Worm (Caenorhabditis elegans) whole organism, L2 larva: ENCODE measurements around the gene F54F7.2.

Experiments used
- C34F6.9 ChIP-seq: fragments of 150-350 bp; optimal IDR thresholded peaks from 2 replicates; lab custom pipeline; 2014; ENCODE audit warnings: missing biosample characterization, missing genetic modification characterization
- F13H6.1 ChIP-seq: sonication (generic microtip); optimal IDR thresholded peaks from 2 replicates; lab custom pipeline; 2016; ENCODE audit warnings: missing genetic modification characterization, missing compliant biosample characterization
- R02D3.7 ChIP-seq: fragments of 150-350 bp; optimal IDR thresholded peaks from 2 replicates; lab custom pipeline; 2014; ENCODE audit warnings: missing biosample characterization, missing genetic modification characterization
- Y55F3AM.14 ChIP-seq: fragments of 200-800 bp; sonication (Bioruptor generic); optimal IDR thresholded peaks from 2 replicates; lab custom pipeline; 2018; ENCODE audit warnings: mild to moderate bottlenecking, missing genetic modification characterization, missing compliant biosample characterization
- ZK546.5 ChIP-seq: sonication (generic microtip); optimal IDR thresholded peaks from 2 replicates; lab custom pipeline; 2017; ENCODE audit warnings: missing biosample characterization, missing genetic modification characterization
- alr-1 ChIP-seq: fragments of 150-350 bp; optimal IDR thresholded peaks from 2 replicates; lab custom pipeline; 2014; ENCODE audit warnings: missing biosample characterization, missing genetic modification characterization
- aly-2 ChIP-seq: fragments of 150-350 bp; optimal IDR thresholded peaks from 2 replicates; lab custom pipeline; 2014; ENCODE audit warnings: missing biosample characterization, missing genetic modification characterization
- ama-1 ChIP-seq: fragments of 150-350 bp; optimal IDR thresholded peaks from 2 replicates; lab custom pipeline; 2018; ENCODE audit warnings: inconsistent platforms
- blmp-1 ChIP-seq: sonication (generic microtip); optimal IDR thresholded peaks from 2 replicates; lab custom pipeline; 2017; ENCODE audit warnings: missing genetic modification characterization, mild to moderate bottlenecking, missing compliant biosample characterization, antibody characterized with exemption, moderate library complexity; ENCODE audit not compliant: insufficient read depth
- ceh-16 ChIP-seq: fragments of 150-350 bp; optimal IDR thresholded peaks from 2 replicates; lab custom pipeline; 2014; ENCODE audit warnings: missing biosample characterization, missing genetic modification characterization
- ceh-82 ChIP-seq: fragments of 150-350 bp; optimal IDR thresholded peaks from 2 replicates; lab custom pipeline; 2014; ENCODE audit warnings: missing biosample characterization, missing genetic modification characterization
- crh-2 ChIP-seq: sonication (generic microtip); optimal IDR thresholded peaks from 2 replicates; lab custom pipeline; 2017; ENCODE audit warnings: missing biosample characterization, missing genetic modification characterization
- dmd-4 ChIP-seq: sonication (generic microtip); optimal IDR thresholded peaks from 2 replicates; lab custom pipeline; 2017; ENCODE audit warnings: missing biosample characterization, missing genetic modification characterization
- egl-27 ChIP-seq: sonication (generic microtip); optimal IDR thresholded peaks from 3 replicates; lab custom pipeline; 2017; ENCODE audit warnings: missing biosample characterization, missing genetic modification reagents, missing genetic modification characterization
- elt-1 ChIP-seq: fragments of 150-350 bp; optimal IDR thresholded peaks from 2 replicates; lab custom pipeline; 2014; ENCODE audit warnings: missing biosample characterization, missing genetic modification characterization
- elt-3 ChIP-seq: sonication (generic microtip); optimal IDR thresholded peaks from 2 replicates; lab custom pipeline; 2017; ENCODE audit warnings: missing biosample characterization, missing genetic modification characterization
- fos-1 ChIP-seq: fragments of 150-350 bp; optimal IDR thresholded peaks from 2 replicates; lab custom pipeline; 2014; ENCODE audit warnings: missing biosample characterization, missing genetic modification characterization
- gmeb-1 ChIP-seq: fragments of 150-350 bp; optimal IDR thresholded peaks from 2 replicates; lab custom pipeline; 2014; ENCODE audit warnings: missing biosample characterization, missing genetic modification characterization
- lin-11 ChIP-seq: fragments of 150-350 bp; sonication (generic microtip); optimal IDR thresholded peaks from 2 replicates; lab custom pipeline; 2014; ENCODE audit warnings: missing biosample characterization, missing genetic modification characterization, inconsistent platforms, mixed read lengths
- lin-13 ChIP-seq: fragments of 150-350 bp; optimal IDR thresholded peaks from 2 replicates; lab custom pipeline; 2014; ENCODE audit warnings: missing biosample characterization, missing genetic modification reagents, missing genetic modification characterization
- lin-39 ChIP-seq: fragments of 150-350 bp; optimal IDR thresholded peaks from 2 replicates; lab custom pipeline; 2014; ENCODE audit warnings: missing biosample characterization, missing genetic modification reagents, missing genetic modification characterization
- lsy-2 ChIP-seq, 2 experiments: fragments of 150-350 bp in 1 of 2; sonication (generic microtip) in 1 of 2; optimal IDR thresholded peaks; 2 replicates each; lab custom pipeline; 2014 to 2017; ENCODE audit warnings: missing biosample characterization in 2 of 2, missing genetic modification characterization in 2 of 2
- mab-5 ChIP-seq: fragments of 150-350 bp; optimal IDR thresholded peaks from 2 replicates; lab custom pipeline; 2014; ENCODE audit warnings: missing biosample characterization, missing genetic modification characterization
- mbf-1 ChIP-seq: sonication (generic microtip); optimal IDR thresholded peaks from 2 replicates; lab custom pipeline; 2017; ENCODE audit warnings: missing biosample characterization, missing genetic modification characterization
- mdl-1 ChIP-seq, 2 experiments: fragments of 150-350 bp in 1 of 2; sonication (generic microtip) in 1 of 2; optimal IDR thresholded peaks; 2 replicates each; lab custom pipeline; 2017; ENCODE audit warnings: missing biosample characterization in 2 of 2, missing genetic modification characterization in 2 of 2
- nhr-10 ChIP-seq: sonication (generic microtip); optimal IDR thresholded peaks from 2 replicates; lab custom pipeline; 2017; ENCODE audit warnings: missing biosample characterization, missing genetic modification characterization
- nhr-11 ChIP-seq: fragments of 150-350 bp; optimal IDR thresholded peaks from 2 replicates; lab custom pipeline; 2014; ENCODE audit warnings: missing biosample characterization, missing genetic modification characterization
- nhr-12 ChIP-seq: fragments of 150-350 bp; optimal IDR thresholded peaks from 2 replicates; lab custom pipeline; 2014; ENCODE audit warnings: missing biosample characterization, missing genetic modification characterization
- nhr-129 ChIP-seq: fragments of 150-350 bp; optimal IDR thresholded peaks from 2 replicates; lab custom pipeline; 2014; ENCODE audit warnings: missing biosample characterization, missing genetic modification characterization
- nhr-21 ChIP-seq: fragments of 150-350 bp; optimal IDR thresholded peaks from 2 replicates; lab custom pipeline; 2014; ENCODE audit warnings: missing biosample characterization, missing genetic modification characterization
- nhr-23 ChIP-seq: fragments of 150-350 bp; optimal IDR thresholded peaks from 2 replicates; lab custom pipeline; 2014; ENCODE audit warnings: missing biosample characterization, missing genetic modification reagents, missing genetic modification characterization
- nhr-237 ChIP-seq: fragments of 150-350 bp; optimal IDR thresholded peaks from 2 replicates; lab custom pipeline; 2014; ENCODE audit warnings: missing biosample characterization, missing genetic modification characterization
- nhr-25 ChIP-seq: fragments of 150-350 bp; sonication (generic microtip); optimal IDR thresholded peaks from 3 replicates; lab custom pipeline; 2014; ENCODE audit warnings: missing biosample characterization, missing genetic modification characterization
- nhr-6 ChIP-seq: fragments of 150-350 bp; optimal IDR thresholded peaks from 2 replicates; lab custom pipeline; 2014; ENCODE audit warnings: missing biosample characterization, missing genetic modification characterization
- nhr-77 ChIP-seq: fragments of 150-350 bp; optimal IDR thresholded peaks from 2 replicates; lab custom pipeline; 2014; ENCODE audit warnings: missing biosample characterization, missing genetic modification characterization
- peb-1 ChIP-seq: fragments of 150-350 bp; optimal IDR thresholded peaks from 2 replicates; lab custom pipeline; 2014; ENCODE audit warnings: missing biosample characterization, missing genetic modification characterization
- sem-4 ChIP-seq: fragments of 150-350 bp; optimal IDR thresholded peaks from 2 replicates; lab custom pipeline; 2014; ENCODE audit warnings: missing biosample characterization, missing genetic modification reagents, missing genetic modification characterization
- skn-1 ChIP-seq: sonication (generic microtip); optimal IDR thresholded peaks from 2 replicates; lab custom pipeline; 2017; ENCODE audit warnings: missing biosample characterization, missing genetic modification characterization
- sma-3 ChIP-seq: sonication (generic microtip); optimal IDR thresholded peaks from 2 replicates; lab custom pipeline; 2016; ENCODE audit warnings: missing genetic modification reagents, missing genetic modification characterization, missing compliant biosample characterization
- sma-9 ChIP-seq, 2 experiments: fragments of 150-350 bp in 1 of 2; sonication (generic microtip) in 1 of 2; optimal IDR thresholded peaks; 2 replicates each; lab custom pipeline; 2014 to 2016; ENCODE audit warnings: missing genetic modification characterization in 2 of 2, mild to moderate bottlenecking in 1 of 2, missing biosample characterization in 1 of 2, missing compliant biosample characterization in 1 of 2, missing genetic modification reagents in 1 of 2, moderate library complexity in 1 of 2
- snpc-4 ChIP-seq: fragments of 150-350 bp; optimal IDR thresholded peaks from 2 replicates; lab custom pipeline; 2014; ENCODE audit warnings: missing biosample characterization, missing genetic modification characterization
- unc-39 ChIP-seq: fragments of 150-350 bp; optimal IDR thresholded peaks from 2 replicates; lab custom pipeline; 2014; ENCODE audit warnings: missing biosample characterization, missing genetic modification characterization
- unc-55 ChIP-seq: fragments of 150-350 bp; sonication (generic microtip); optimal IDR thresholded peaks from 3 replicates; lab custom pipeline; 2014; ENCODE audit warnings: missing biosample characterization, missing genetic modification reagents, missing genetic modification characterization
- unc-62 ChIP-seq: fragments of 150-350 bp; optimal IDR thresholded peaks from 2 replicates; lab custom pipeline; 2014; ENCODE audit warnings: missing biosample characterization, missing genetic modification reagents, missing genetic modification characterization
- zag-1 ChIP-seq: fragments of 150-350 bp; optimal IDR thresholded peaks from 2 replicates; lab custom pipeline; 2014; ENCODE audit warnings: missing biosample characterization, missing genetic modification characterization
- ztf-1 ChIP-seq: fragments of 200-800 bp; sonication (Bioruptor generic); conservative IDR thresholded peaks from 2 replicates; pipeline ENCODE4 v1.3.6; 2022; ENCODE audit warnings: missing genetic modification characterization, missing compliant biosample characterization
- ztf-11 ChIP-seq: sonication (generic microtip); optimal IDR thresholded peaks from 2 replicates; lab custom pipeline; 2017; ENCODE audit warnings: missing biosample characterization, missing genetic modification characterization
- ztf-4 ChIP-seq: fragments of 150-350 bp; optimal IDR thresholded peaks from 2 replicates; lab custom pipeline; 2014; ENCODE audit warnings: missing biosample characterization, missing genetic modification characterization

Gene F54F7.2

DNA sequence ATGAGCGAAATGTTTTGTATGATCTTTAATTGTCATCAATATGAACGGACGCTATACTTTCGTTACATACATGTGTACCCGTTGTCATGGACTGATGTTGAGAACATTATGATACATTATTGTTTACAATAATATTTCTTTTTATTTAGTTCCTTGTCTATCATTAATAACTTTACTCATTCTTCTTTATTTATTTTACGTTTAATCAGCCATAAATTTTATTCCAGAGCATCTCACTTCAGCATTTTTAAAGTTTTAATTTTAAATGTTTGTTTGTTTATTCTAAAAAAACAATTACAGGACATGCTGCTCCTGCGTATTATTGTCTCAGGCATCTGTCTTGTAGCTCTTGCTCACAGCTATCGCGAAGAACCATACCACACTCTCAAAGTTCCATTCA, at the start of gene F54F7.2:
F54F7.2 (plus strand) TSS at position 301 of the 400 bp plus-strand sequence.
- TF ChIP-seq crh-2 (tag; lab: Kevin White, UChicago) = no peak
- no peak for TF ChIP-seq alr-1 (tag; lab: Kevin White, UChicago)
- TF ChIP-seq ztf-11 (tag; lab: Kevin White, UChicago) = no peak
- TF ChIP-seq nhr-6 (tag; lab: Kevin White, UChicago) = no peak
- no peak for TF ChIP-seq unc-62 (GFP tag; lab: Kevin White, UChicago)
- TF ChIP-seq blmp-1 (tag; lab: Kevin White, UChicago) = no peak
- TF ChIP-seq ceh-16 (tag; lab: Kevin White, UChicago) = no peak

ce11 chrX:11798057-11798555, 45.4 kb upstream of the F54F7.2 start, which contains the start of gene rsd-3:
rsd-3 (plus strand) TSS chrX:11798505.
- TF ChIP-seq sma-3 (peak; percentile 47), nhr-12 (tag; lab: Kevin White, UChicago) (no peak), Y55F3AM.14 (GFP tag; lab: Kevin White, UChicago) (peak; percentile 4), crh-2 (tag; lab: Kevin White, UChicago) (peak; percentile 95), ceh-82 (no peak), alr-1 (tag; lab: Kevin White, UChicago) (no peak), elt-3 (tag; lab: Kevin White, UChicago) (no peak), nhr-237 (no peak), nhr-6 (tag; lab: Kevin White, UChicago) (no peak), unc-39 (tag; lab: Kevin White, UChicago) (no peak), F13H6.1 (tag; lab: Kevin White, UChicago) (peak; percentile 83), ztf-1 (GFP tag; lab: Robert Waterston, UW) (no peak), R02D3.7 (no peak), C34F6.9 (tag; lab: Kevin White, UChicago) (peak; percentile 44), nhr-77 (tag; lab: Kevin White, UChicago) (no peak), ceh-16 (tag; lab: Kevin White, UChicago) (no peak), nhr-11 (no peak), ZK546.5 (tag; lab: Kevin White, UChicago) (no peak), gmeb-1 (tag; lab: Kevin White, UChicago) (peak; percentile 3), snpc-4 (tag; lab: Kevin White, UChicago) (no peak), skn-1 (no peak), lin-39 (tag; lab: Kevin White, UChicago) (no peak), blmp-1 (tag; lab: Kevin White, UChicago) (no peak), nhr-23 (tag; lab: Kevin White, UChicago) (no peak), ztf-4 (tag; lab: Kevin White, UChicago) (no peak), mdl-1 (tag; optimal IDR thresholded peaks at IDR 0.05; lab: Kevin White, UChicago) (peak in 1 of 2 experiments; percentile 20), sma-9 (GFP tag; optimal IDR thresholded peaks at IDR 0.05; lab: Kevin White, UChicago) (peak; percentile 63), sma-9 (tag; optimal IDR thresholded peaks at IDR 0.05; lab: Kevin White, UChicago) (no peak), aly-2 (tag; lab: Kevin White, UChicago) (no peak), egl-27 (peak; percentile 21), dmd-4 (no peak), nhr-10 (tag; lab: Kevin White, UChicago) (no peak), fos-1 (tag; lab: Kevin White, UChicago) (peak; percentile 50), nhr-25 (tag; lab: Kevin White, UChicago) (peak; percentile 31), mab-5 (peak; percentile 34), ama-1 (lab: Kevin White, UChicago) (no peak), unc-55 (GFP tag; lab: Kevin White, UChicago) (peak; percentile 47), unc-62 (GFP tag; lab: Kevin White, UChicago) (no peak), sem-4 (peak; percentile 22), ztf-11 (tag; lab: Kevin White, UChicago) (no peak), lin-11 (tag; lab: Kevin White, UChicago) (no peak), mbf-1 (tag; lab: Kevin White, UChicago) (no peak), lsy-2 (tag; optimal IDR thresholded peaks at IDR 0.05; lab: Kevin White, UChicago) (peak in 1 of 2 experiments; percentile 44), nhr-21 (peak; percentile 8), lin-13 (GFP tag; lab: Kevin White, UChicago) (peak; percentile 20), peb-1 (tag; lab: Kevin White, UChicago) (peak; percentile 84), nhr-129 (tag; lab: Kevin White, UChicago) (peak; percentile 39), zag-1 (tag; lab: Kevin White, UChicago) (no peak), elt-1 (no peak)
